Fruit fly (Drosophila melanogaster) whole organism, embryonic: ENCODE data around the gene CG5255.

Experiments used
- CG15073 ChIP-seq: fragments of 200-800 bp; sonication (Bioruptor generic); optimal IDR thresholded peaks from 2 replicates; lab custom pipeline; 2016; ENCODE audit warnings: missing biosample characterization, missing genetic modification characterization
- CG1602 ChIP-seq: fragments of 200-800 bp; sonication (Bioruptor generic); optimal IDR thresholded peaks from 3 replicates; lab custom pipeline; 2016; ENCODE audit warnings: missing biosample characterization, missing genetic modification characterization
- CG17186 ChIP-seq: fragments of 200-800 bp; sonication (Bioruptor generic); optimal IDR thresholded peaks from 3 replicates; lab custom pipeline; 2017; ENCODE audit warnings: missing biosample characterization, missing genetic modification reagents, missing genetic modification characterization
- CG17612 ChIP-seq: fragments of 200-800 bp; sonication (Bioruptor generic); IDR thresholded peaks from 2 replicates; pipeline ENCODE4 v1.3.6; 2022; ENCODE audit warnings: missing biosample characterization, missing genetic modification characterization
- CG6254 ChIP-seq: fragments of 200-800 bp; sonication (Bioruptor generic); optimal IDR thresholded peaks from 3 replicates; lab custom pipeline; 2017; ENCODE audit warnings: mild to moderate bottlenecking, missing biosample characterization, missing genetic modification reagents, missing genetic modification characterization
- Fer3 ChIP-seq: fragments of 200-800 bp; sonication (Bioruptor generic); optimal IDR thresholded peaks from 2 replicates; lab custom pipeline; 2018; ENCODE audit warnings: missing biosample characterization, mild to moderate bottlenecking, missing genetic modification characterization, moderate library complexity
- ac ChIP-seq: fragments of 200-800 bp; sonication (Bioruptor generic); optimal IDR thresholded peaks from 3 replicates; lab custom pipeline; 2017; ENCODE audit warnings: missing biosample characterization, mild to moderate bottlenecking, missing genetic modification characterization
- cato ChIP-seq: fragments of 200-800 bp; sonication (Bioruptor generic); optimal IDR thresholded peaks from 2 replicates; lab custom pipeline; 2016; ENCODE audit warnings: missing biosample characterization, missing genetic modification characterization, borderline replicate concordance
- crp ChIP-seq, 2 experiments: fragments of 200-800 bp; sonication (Bioruptor generic); optimal IDR thresholded peaks; 2 replicates in 1 of 2; 3 replicates in 1 of 2; lab custom pipeline; 2017; ENCODE audit warnings: missing biosample characterization in 2 of 2, missing genetic modification characterization in 2 of 2, mild to moderate bottlenecking in 1 of 2, moderate library complexity in 1 of 2
- ken ChIP-seq: fragments of 200-800 bp; sonication (Bioruptor generic); IDR thresholded peaks from 3 replicates; pipeline ENCODE4 v1.3.6; 2022; ENCODE audit warnings: missing biosample characterization, missing genetic modification characterization

dm6 chr3R:17142304-17142703, 4.6 kb downstream of the CG5255 start, which contains the start of gene TwdlW:
- TF ChIP-seq ac (GFP tag; lab: Kevin White, UChicago): no peak
- TF ChIP-seq CG17186 (GFP tag; lab: Kevin White, UChicago): no peak
- no peak for TF ChIP-seq cato (GFP tag; lab: Kevin White, UChicago)
- no peak for TF ChIP-seq CG17612
- TF ChIP-seq CG15073 (GFP tag; lab: Kevin White, UChicago): no peak
- TF ChIP-seq CG1602 (GFP tag; lab: Kevin White, UChicago): no peak
- no peak for TF ChIP-seq crp (GFP tag; optimal IDR thresholded peaks at IDR 0.05; lab: Kevin White, UChicago)
- TF ChIP-seq ken (GFP tag; lab: Robert Waterston, UW): no peak
- no peak for TF ChIP-seq Fer3
- TF ChIP-seq CG6254 (GFP tag; lab: Kevin White, UChicago): no peak
